Worm (Caenorhabditis elegans) whole organism, young adult: ENCODE measurements around the gene Y38C1AA.12.

ENCODE experiments used
- B0336.3 ChIP-seq: fragments of 200-800 bp; sonication (Bioruptor generic); IDR thresholded peaks from 2 replicates; pipeline ENCODE4 v1.3.6; 2022; ENCODE audit warnings: missing genetic modification characterization, missing compliant biosample characterization
- C06A6.2 ChIP-seq: fragments of 200-800 bp; sonication (Bioruptor generic); conservative IDR thresholded peaks from 2 replicates; pipeline ENCODE4 v1.3.6; 2022; ENCODE audit warnings: missing genetic modification characterization, missing compliant biosample characterization
- C17E4.6 ChIP-seq: fragments of 200-800 bp; sonication (Bioruptor generic); IDR thresholded peaks from 2 replicates; pipeline ENCODE4 v1.3.6; 2022; ENCODE audit warnings: missing genetic modification reagents, missing genetic modification characterization, missing compliant biosample characterization
- D2030.7 ChIP-seq: fragments of 200-800 bp; sonication (Bioruptor generic); IDR thresholded peaks from 2 replicates; pipeline ENCODE4 v1.3.6; 2022; ENCODE audit warnings: missing genetic modification reagents, missing genetic modification characterization, missing compliant biosample characterization
- F22D6.2 ChIP-seq: sonication (generic microtip); optimal IDR thresholded peaks from 2 replicates; lab custom pipeline; 2016; ENCODE audit warnings: mild to moderate bottlenecking, missing genetic modification characterization, missing compliant biosample characterization
- F23B12.7 ChIP-seq: sonication (generic microtip); optimal IDR thresholded peaks from 2 replicates; lab custom pipeline; 2017; ENCODE audit warnings: missing genetic modification characterization, mild to moderate bottlenecking, missing compliant biosample characterization, antibody characterized with exemption, moderate library complexity; ENCODE audit not compliant: insufficient read depth
- F37B4.10 ChIP-seq: fragments of 200-800 bp; sonication (Bioruptor generic); IDR thresholded peaks from 2 replicates; pipeline ENCODE4 v1.3.6; 2022; ENCODE audit warnings: missing genetic modification characterization, missing compliant biosample characterization
- F39B2.1 ChIP-seq: fragments of 200-800 bp; sonication (Bioruptor generic); IDR thresholded peaks from 2 replicates; pipeline ENCODE4 v1.3.6; 2022; ENCODE audit warnings: missing genetic modification reagents, missing genetic modification characterization, missing compliant biosample characterization
- F52B5.7 ChIP-seq: sonication (generic microtip); optimal IDR thresholded peaks from 2 replicates; lab custom pipeline; 2016; ENCODE audit warnings: mild to moderate bottlenecking, missing genetic modification characterization, missing compliant biosample characterization
- F55B11.4 ChIP-seq: sonication (generic microtip); optimal IDR thresholded peaks from 2 replicates; lab custom pipeline; 2016; ENCODE audit warnings: missing compliant biosample characterization, missing genetic modification characterization, borderline replicate concordance; ENCODE audit not compliant: insufficient read depth
- F57A8.1 ChIP-seq: fragments of 200-800 bp; sonication (Bioruptor generic); optimal IDR thresholded peaks from 2 replicates; lab custom pipeline; 2018; ENCODE audit warnings: mild to moderate bottlenecking, missing genetic modification characterization, moderate library complexity, missing compliant biosample characterization
- F57C9.4 ChIP-seq: sonication (generic microtip); optimal IDR thresholded peaks from 2 replicates; lab custom pipeline; 2017; ENCODE audit warnings: mild to moderate bottlenecking, missing genetic modification characterization, missing compliant biosample characterization
- K12H6.12 ChIP-seq: fragments of 200-800 bp; sonication (Bioruptor generic); optimal IDR thresholded peaks from 2 replicates; lab custom pipeline; 2018; ENCODE audit warnings: mild to moderate bottlenecking, missing genetic modification characterization, missing compliant biosample characterization
- Y53G8AR.9 ChIP-seq: fragments of 200-800 bp; sonication (Bioruptor generic); conservative IDR thresholded peaks from 2 replicates; pipeline ENCODE4 v1.3.6; 2022; ENCODE audit warnings: missing genetic modification reagents, missing genetic modification characterization, missing compliant biosample characterization
- Y67H2A.10 ChIP-seq: fragments of 200-800 bp; sonication (Bioruptor generic); conservative IDR thresholded peaks from 2 replicates; pipeline ENCODE4 v1.3.6; 2022; ENCODE audit warnings: missing genetic modification reagents, missing genetic modification characterization, missing compliant biosample characterization
- akir-1 ChIP-seq: fragments of 200-800 bp; sonication (Bioruptor generic); optimal IDR thresholded peaks from 2 replicates; lab custom pipeline; 2018; ENCODE audit warnings: mild to moderate bottlenecking, missing genetic modification characterization, moderate library complexity, missing compliant biosample characterization
- aptf-2 ChIP-seq: fragments of 200-800 bp; sonication (Bioruptor generic); conservative IDR thresholded peaks from 2 replicates; pipeline ENCODE4 v1.3.6; 2022; ENCODE audit warnings: missing genetic modification reagents, missing genetic modification characterization, missing compliant biosample characterization
- athp-1 ChIP-seq: sonication (generic microtip); optimal IDR thresholded peaks from 2 replicates; lab custom pipeline; 2017; ENCODE audit warnings: mild to moderate bottlenecking, missing genetic modification characterization, missing compliant biosample characterization
- attf-3 ChIP-seq: fragments of 200-800 bp; sonication (Bioruptor generic); conservative IDR thresholded peaks from 2 replicates; pipeline ENCODE4 v1.3.6; 2022; ENCODE audit warnings: missing genetic modification reagents, missing genetic modification characterization, missing compliant biosample characterization
- ccch-3 ChIP-seq: fragments of 200-800 bp; sonication (Bioruptor generic); optimal IDR thresholded peaks from 2 replicates; lab custom pipeline; 2018; ENCODE audit warnings: mild to moderate bottlenecking, missing genetic modification characterization, missing compliant biosample characterization
- cebp-1 ChIP-seq, 2 experiments: fragments of 200-800 bp in 1 of 2; sonication (Bioruptor generic) in 1 of 2; sonication (generic microtip) in 1 of 2; IDR thresholded peaks in 1 of 2; optimal IDR thresholded peaks in 1 of 2; 2 replicates each; pipeline versions ENCODE4 v1.3.6 to Lab custom; 2017 to 2022; ENCODE audit warnings: missing compliant biosample characterization in 2 of 2, missing genetic modification characterization in 2 of 2, mild to moderate bottlenecking in 1 of 2, missing genetic modification reagents in 1 of 2, moderate library complexity in 1 of 2
- die-1 ChIP-seq: sonication (generic microtip); optimal IDR thresholded peaks from 2 replicates; lab custom pipeline; 2016; ENCODE audit warnings: missing genotype, mild to moderate bottlenecking, missing genetic modification characterization, missing compliant biosample characterization
- dox-1 ChIP-seq: fragments of 200-800 bp; sonication (Bioruptor generic); IDR thresholded peaks from 2 replicates; pipeline ENCODE4 v1.3.6; 2022; ENCODE audit warnings: missing genetic modification reagents, missing genetic modification characterization, missing compliant biosample characterization
- efl-1 ChIP-seq: fragments of 150-350 bp; optimal IDR thresholded peaks from 2 replicates; lab custom pipeline; 2014; ENCODE audit warnings: missing biosample characterization, missing genetic modification reagents, missing genetic modification characterization
- egl-18 ChIP-seq: fragments of 200-800 bp; sonication (Bioruptor generic); IDR thresholded peaks from 2 replicates; pipeline ENCODE4 v1.3.6; 2022; ENCODE audit warnings: missing genetic modification reagents, missing genetic modification characterization, missing compliant biosample characterization
- egl-44 ChIP-seq: fragments of 200-800 bp; sonication (Bioruptor generic); IDR thresholded peaks from 2 replicates; pipeline ENCODE4 v1.3.6; 2022; ENCODE audit warnings: missing genetic modification reagents, missing genetic modification characterization, missing compliant biosample characterization
- ekl-4 ChIP-seq: fragments of 200-800 bp; sonication (Bioruptor generic); IDR thresholded peaks from 2 replicates; pipeline ENCODE4 v1.3.6; 2022; ENCODE audit warnings: missing genetic modification reagents, missing genetic modification characterization, missing compliant biosample characterization
- ets-4 ChIP-seq: fragments of 200-800 bp; sonication (Bioruptor generic); optimal IDR thresholded peaks from 2 replicates; lab custom pipeline; 2018; ENCODE audit warnings: mild to moderate bottlenecking, missing genetic modification characterization, missing compliant biosample characterization
- fkh-3 ChIP-seq: sonication (generic microtip); optimal IDR thresholded peaks from 2 replicates; lab custom pipeline; 2016; ENCODE audit warnings: mild to moderate bottlenecking, missing genetic modification characterization, missing compliant biosample characterization
- him-1 ChIP-seq: sonication (generic microtip); optimal IDR thresholded peaks from 2 replicates; lab custom pipeline; 2016; ENCODE audit warnings: missing genotype, missing genetic modification reagents, missing genetic modification characterization, missing compliant biosample characterization
- hmg-1.2 ChIP-seq: fragments of 200-800 bp; sonication (Bioruptor generic); IDR thresholded peaks from 2 replicates; pipeline ENCODE4 v1.3.6; 2022; ENCODE audit warnings: missing genetic modification reagents, missing genetic modification characterization, missing compliant biosample characterization
- hmg-20 ChIP-seq: fragments of 200-800 bp; sonication (Bioruptor generic); IDR thresholded peaks from 2 replicates; pipeline ENCODE4 v1.3.6; 2022; ENCODE audit warnings: missing genetic modification reagents, missing genetic modification characterization, missing compliant biosample characterization
- hsf-1 ChIP-seq: fragments of 200-800 bp; sonication (Bioruptor generic); IDR thresholded peaks from 2 replicates; pipeline ENCODE4 v1.3.6; 2022; ENCODE audit warnings: missing genetic modification reagents, missing genetic modification characterization, missing compliant biosample characterization
- lir-1 ChIP-seq: fragments of 200-800 bp; sonication (Bioruptor generic); conservative IDR thresholded peaks from 2 replicates; pipeline ENCODE4 v1.3.6; 2022; ENCODE audit warnings: missing genetic modification reagents, missing genetic modification characterization, missing compliant biosample characterization
- lsl-1 ChIP-seq: fragments of 200-800 bp; sonication (Bioruptor generic); optimal IDR thresholded peaks from 2 replicates; lab custom pipeline; 2018; ENCODE audit warnings: mild to moderate bottlenecking, missing genetic modification characterization, moderate library complexity, missing compliant biosample characterization
- mel-28 ChIP-seq: sonication (generic microtip); optimal IDR thresholded peaks from 2 replicates; lab custom pipeline; 2016; ENCODE audit warnings: borderline replicate concordance, mild to moderate bottlenecking, missing genetic modification characterization, missing compliant biosample characterization
- nhr-120 ChIP-seq: fragments of 200-800 bp; sonication (Bioruptor generic); IDR thresholded peaks from 2 replicates; pipeline ENCODE4 v1.3.6; 2022; ENCODE audit warnings: missing genetic modification characterization, missing compliant biosample characterization
- pha-4 ChIP-seq: fragments of 150-350 bp; sonication (generic microtip); optimal IDR thresholded peaks from 2 replicates; lab custom pipeline; 2014; ENCODE audit warnings: missing biosample characterization, missing genetic modification reagents, missing genetic modification characterization
- rcor-1 ChIP-seq: fragments of 200-800 bp; sonication (Bioruptor generic); IDR thresholded peaks from 2 replicates; pipeline ENCODE4 v1.3.6; 2022; ENCODE audit warnings: missing genetic modification reagents, missing genetic modification characterization, missing compliant biosample characterization
- repo-1 ChIP-seq: sonication (generic microtip); optimal IDR thresholded peaks from 2 replicates; lab custom pipeline; 2017; ENCODE audit warnings: mild to moderate bottlenecking, missing genetic modification characterization, missing compliant biosample characterization
- snpc-1.3 ChIP-seq: sonication (generic microtip); optimal IDR thresholded peaks from 2 replicates; lab custom pipeline; 2017; ENCODE audit warnings: missing genetic modification characterization, mild to moderate bottlenecking, missing compliant biosample characterization, antibody characterized with exemption, moderate library complexity, missing genotype, missing genetic modification reagents; ENCODE audit not compliant: insufficient read depth
- sptf-2 ChIP-seq: fragments of 200-800 bp; sonication (Bioruptor generic); optimal IDR thresholded peaks from 2 replicates; lab custom pipeline; 2018; ENCODE audit warnings: mild to moderate bottlenecking, missing genetic modification characterization, missing compliant biosample characterization
- tbp1 ChIP-seq: fragments of 200-800 bp; sonication (Bioruptor generic); optimal IDR thresholded peaks from 2 replicates; lab custom pipeline; 2018; ENCODE audit warnings: mild to moderate bottlenecking, missing genetic modification characterization, missing compliant biosample characterization
- ztf-18 ChIP-seq: sonication (generic microtip); optimal IDR thresholded peaks from 2 replicates; lab custom pipeline; 2016; ENCODE audit warnings: missing genotype, mild to moderate bottlenecking, missing genetic modification characterization, missing compliant biosample characterization
- ztf-26 ChIP-seq: sonication (generic microtip); optimal IDR thresholded peaks from 2 replicates; lab custom pipeline; 2017; ENCODE audit warnings: missing genetic modification characterization, missing compliant biosample characterization
- ztf-28 ChIP-seq: fragments of 200-800 bp; sonication (Bioruptor generic); IDR thresholded peaks from 2 replicates; pipeline ENCODE4 v1.3.6; 2022; ENCODE audit warnings: missing genetic modification reagents, missing genetic modification characterization, missing compliant biosample characterization
- ztf-3 ChIP-seq: fragments of 200-800 bp; sonication (Bioruptor generic); optimal IDR thresholded peaks from 2 replicates; lab custom pipeline; 2018; ENCODE audit warnings: mild to moderate bottlenecking, missing genetic modification characterization, missing compliant biosample characterization
- ztf-6 ChIP-seq: fragments of 200-800 bp; sonication (Bioruptor generic); IDR thresholded peaks from 2 replicates; pipeline ENCODE4 v1.3.6; 2022; ENCODE audit warnings: missing genetic modification reagents, missing genetic modification characterization, missing compliant biosample characterization

Y38C1AA.12 gene

DNA sequence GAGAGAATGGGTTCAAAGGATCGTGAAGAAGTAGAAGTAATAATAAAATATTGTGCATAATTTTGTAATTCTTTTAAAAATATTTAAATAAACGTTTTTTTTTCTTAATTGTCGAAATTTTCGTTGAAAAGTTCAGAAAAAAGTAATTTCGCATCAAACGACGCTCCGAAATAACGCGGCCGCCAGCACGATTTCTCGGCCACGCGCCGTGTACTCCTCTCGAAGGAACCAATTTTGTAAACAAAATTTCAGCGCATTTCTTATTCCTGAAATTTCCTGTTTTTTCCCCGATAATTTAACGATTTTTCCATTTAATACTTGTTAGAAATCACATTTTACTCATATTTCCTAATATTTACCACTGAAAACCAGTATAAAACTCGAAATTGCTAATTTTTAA, at the start of gene Y38C1AA.12 (continued):
- TF ChIP-seq ztf-3 (GFP tag; lab: Kevin White, UChicago) (no peak), fkh-3 (no peak), hmg-20 (GFP tag; lab: Robert Waterston, UW) (peak; percentile 63; the same call in 1 of the 2 replicates), F57A8.1 (GFP tag; lab: Kevin White, UChicago) (no peak), mel-28 (tag; lab: Kevin White, UChicago) (no peak), C06A6.2 (GFP tag; lab: Robert Waterston, UW) (no peak), F39B2.1 (GFP tag; lab: Robert Waterston, UW) (no peak), cebp-1 (GFP tag; IDR thresholded peaks at IDR 0.05; lab: Robert Waterston, UW) (peak; percentile 62), cebp-1 (tag; optimal IDR thresholded peaks at IDR 0.05; lab: Kevin White, UChicago) (peak; percentile 70), hmg-1.2 (GFP tag; lab: Robert Waterston, UW) (no peak), C17E4.6 (no peak), die-1 (no peak), egl-44 (GFP tag; lab: Robert Waterston, UW) (no peak), F22D6.2 (tag; lab: Kevin White, UChicago) (peak; percentile 55), egl-18 (GFP tag; lab: Robert Waterston, UW) (0 out of 2 replicates have a peak, but pooled peaks have one; percentile 50), ztf-6 (GFP tag; lab: Robert Waterston, UW) (no peak), efl-1 (GFP tag; lab: Kevin White, UChicago) (no peak), Y53G8AR.9 (GFP tag; lab: Robert Waterston, UW) (peak; percentile 46; the same call in 1 of the 2 replicates), K12H6.12 (peak; percentile 79), F23B12.7 (tag; lab: Kevin White, UChicago) (peak; percentile 41), ztf-28 (GFP tag; lab: Robert Waterston, UW) (peak; percentile 63; the same call in 1 of the 2 replicates), F57C9.4 (peak; percentile 31), him-1 (tag; lab: Kevin White, UChicago) (peak; percentile 84), ccch-3 (GFP tag; lab: Kevin White, UChicago) (peak; percentile 25), lsl-1 (GFP tag; lab: Kevin White, UChicago) (peak; percentile 47), D2030.7 (GFP tag; lab: Robert Waterston, UW) (peak; percentile 87), ztf-18 (tag; lab: Kevin White, UChicago) (peak; percentile 26), aptf-2 (GFP tag; lab: Robert Waterston, UW) (peak; percentile 61; the same call in 1 of the 2 replicates), ekl-4 (GFP tag; lab: Robert Waterston, UW) (peak; percentile 23; the same call in 1 of the 2 replicates), akir-1 (GFP tag; lab: Kevin White, UChicago) (no peak), dox-1 (peak; percentile 86), hsf-1 (GFP tag; lab: Robert Waterston, UW) (no peak), snpc-1.3 (tag; lab: Kevin White, UChicago) (no peak), lir-1 (GFP tag; lab: Robert Waterston, UW) (0 out of 2 replicates have a peak, but pooled peaks have one; percentile 40), tbp1 (GFP tag; lab: Kevin White, UChicago) (peak; percentile 40), ets-4 (GFP tag; lab: Kevin White, UChicago) (no peak), nhr-120 (GFP tag; lab: Robert Waterston, UW) (no peak), athp-1 (tag; lab: Kevin White, UChicago) (peak; percentile 77), B0336.3 (GFP tag; lab: Robert Waterston, UW) (0 out of 2 replicates have a peak, but pooled peaks have one; percentile 44), sptf-2 (GFP tag; lab: Kevin White, UChicago) (no peak), F55B11.4 (tag; lab: Kevin White, UChicago) (no peak), Y67H2A.10 (peak; percentile 66; the same call in 1 of the 2 replicates), ztf-26 (tag; lab: Kevin White, UChicago) (peak; percentile 54), rcor-1 (peak; percentile 64), F37B4.10 (GFP tag; lab: Robert Waterston, UW) (no peak), pha-4 (tag; lab: Kevin White, UChicago) (no peak), repo-1 (tag; lab: Kevin White, UChicago) (no peak), F52B5.7 (tag; lab: Kevin White, UChicago) (no peak), attf-3 (peak; percentile 94)
